Fruit fly (Drosophila melanogaster): ENCODE data around the gene cact.

Gene cact

DNA sequence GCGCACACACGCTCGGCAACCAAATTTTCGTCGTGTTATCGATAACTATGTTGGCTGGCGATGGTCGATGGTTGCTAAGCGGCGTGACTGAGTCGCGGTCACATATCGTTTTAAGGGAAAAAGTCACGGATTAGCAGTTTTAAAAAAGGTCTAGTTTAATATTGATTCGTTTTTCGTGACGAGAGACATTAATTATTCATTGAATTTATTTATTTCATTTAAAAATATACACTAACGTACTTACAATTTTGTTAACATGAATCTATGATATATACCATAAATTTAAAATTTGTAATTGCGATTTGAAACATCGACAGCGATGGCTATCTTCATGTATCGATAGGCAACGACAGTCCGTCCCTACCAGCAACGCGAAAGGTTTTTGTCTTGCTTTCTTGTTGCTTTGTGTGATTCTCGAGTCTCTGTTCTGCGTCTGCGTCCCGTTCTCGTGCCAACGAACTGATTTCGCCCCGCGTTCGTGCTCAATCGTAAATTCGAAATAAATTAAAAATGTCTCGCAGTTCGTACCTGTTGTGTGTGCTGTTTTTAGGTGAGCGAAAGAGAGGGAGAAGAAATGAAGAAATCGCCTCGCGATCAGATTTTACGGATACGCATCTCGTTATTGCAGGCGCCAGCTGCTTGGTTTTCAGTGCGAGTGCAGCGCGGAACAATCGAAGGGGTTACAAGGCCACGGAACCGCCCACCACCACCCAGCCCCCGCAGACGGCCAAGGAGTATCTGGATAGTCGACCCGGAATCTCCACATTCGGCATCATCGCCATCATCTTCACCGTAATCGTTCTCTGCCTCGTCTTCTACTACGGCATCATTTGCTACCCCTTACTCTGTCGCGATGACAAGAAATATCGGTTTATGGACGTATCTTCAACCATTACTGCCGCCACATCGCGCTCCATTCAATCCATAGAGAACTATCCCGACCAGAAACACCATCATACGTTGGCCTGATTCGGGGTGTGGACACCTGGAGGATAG, 26.9 kb upstream of the cact start, which contains the start of the genes Hyls1, chif and CG4455 (continued):
- TF ChIP-seq CkIIα-i1 (GFP tag; IDR thresholded peaks at IDR 0.05): no peak
- no peak for TF ChIP-seq peb (GFP tag; IDR thresholded peaks at IDR 0.05)
- peak; percentile 0 for TF ChIP-seq CG4328 (GFP tag; optimal IDR thresholded peaks at IDR 0.05)
- no peak for TF ChIP-seq CG8944 (GFP tag; optimal IDR thresholded peaks at IDR 0.05)
- TF ChIP-seq luna (GFP tag; optimal IDR thresholded peaks at IDR 0.05): no peak
- peak; percentile 43 for TF ChIP-seq CG2120 (GFP tag; optimal IDR thresholded peaks at IDR 0.05)
- peak; percentile 40 for TF ChIP-seq CG10654 (GFP tag; optimal IDR thresholded peaks at IDR 0.05)
- no peak for TF ChIP-seq Hr78 (GFP tag; optimal IDR thresholded peaks at IDR 0.05)
- TF ChIP-seq sna (GFP tag; IDR thresholded peaks at IDR 0.05; ENCODE audit: partially characterized antibody): peak; percentile 86
- no peak; the same call in none of the 2 replicates for TF ChIP-seq MBD-R2 (GFP tag; IDR thresholded peaks at IDR 0.05)
- no peak for TF ChIP-seq Neu2 (GFP tag; optimal IDR thresholded peaks at IDR 0.05; ENCODE audit: borderline replicate concordance)
- peak; percentile 71 for TF ChIP-seq CG7963 (GFP tag; IDR thresholded peaks at IDR 0.05; ENCODE audit: partially characterized antibody)
- TF ChIP-seq trh (GFP tag; optimal IDR thresholded peaks at IDR 0.05): no peak
- TF ChIP-seq tin (GFP tag; optimal IDR thresholded peaks at IDR 0.05): peak; percentile 7
- TF ChIP-seq Aef1 (GFP tag; IDR thresholded peaks at IDR 0.05): no peak
- no peak for TF ChIP-seq sisA (GFP tag; IDR thresholded peaks at IDR 0.05)
- TF ChIP-seq CG13894 (tag; optimal IDR thresholded peaks at IDR 0.05): no peak
- TF ChIP-seq CG18476 (GFP tag; optimal IDR thresholded peaks at IDR 0.05): no peak
- no peak for TF ChIP-seq CG8359 (GFP tag; optimal IDR thresholded peaks at IDR 0.05; ENCODE audit: borderline replicate concordance)
- TF ChIP-seq Nf-YB (GFP tag; optimal IDR thresholded peaks at IDR 0.05): no peak
- TF ChIP-seq lmd (GFP tag; IDR thresholded peaks at IDR 0.05): peak; percentile 43; the same call in 1 of the 2 replicates
- TF ChIP-seq h (optimal IDR thresholded peaks at IDR 0.05): no peak
- no peak for TF ChIP-seq NK7.1 (GFP tag; optimal IDR thresholded peaks at IDR 0.05)
- no peak for TF ChIP-seq Hmx (GFP tag; optimal IDR thresholded peaks at IDR 0.05)
- 0 out of 3 replicates have a peak, but pooled peaks have one; percentile 18 for TF ChIP-seq CG34422 (GFP tag; IDR thresholded peaks at IDR 0.05)
- TF ChIP-seq CG6791 (GFP tag; IDR thresholded peaks at IDR 0.05; ENCODE audit: partially characterized antibody): peak; percentile 82
- TF ChIP-seq ems (GFP tag; optimal IDR thresholded peaks at IDR 0.05): peak; percentile 21
- TF ChIP-seq NFAT (GFP tag; IDR thresholded peaks at IDR 0.05): no peak
- no peak for TF ChIP-seq kah (GFP tag; optimal IDR thresholded peaks at IDR 0.05)
- TF ChIP-seq Dip2 (GFP tag; IDR thresholded peaks at IDR 0.05): no peak
- peak; percentile 26; the same call in 1 of the 2 replicates for TF ChIP-seq CG4404 (GFP tag; IDR thresholded peaks at IDR 0.05)
- TF ChIP-seq CG18764 (GFP tag; optimal IDR thresholded peaks at IDR 0.05): peak; percentile 39
- no peak for TF ChIP-seq CG13123 (GFP tag; optimal IDR thresholded peaks at IDR 0.05)
- TF ChIP-seq CG18262 (tag; optimal IDR thresholded peaks at IDR 0.05): peak; percentile 51
- peak; percentile 17 for TF ChIP-seq dmrt99B (tag; optimal IDR thresholded peaks at IDR 0.05)
- TF ChIP-seq CG10366 (GFP tag; IDR thresholded peaks at IDR 0.05): no peak
- TF ChIP-seq sens-2 (GFP tag; IDR thresholded peaks at IDR 0.05): no peak
- TF ChIP-seq CG10147 (GFP tag; optimal IDR thresholded peaks at IDR 0.05): peak; percentile 41
- no peak for TF ChIP-seq pan (optimal IDR thresholded peaks at IDR 0.05)
- peak in 1 of 2 experiments; percentile 41 for TF ChIP-seq pan (GFP tag; optimal IDR thresholded peaks at IDR 0.05 in 1 of 2, IDR thresholded peaks at IDR 0.05 in 1 of 2)
- peak; percentile 58 for TF ChIP-seq lbe (GFP tag; optimal IDR thresholded peaks at IDR 0.05)
- TF ChIP-seq row (GFP tag; IDR thresholded peaks at IDR 0.05): peak; percentile 92
- TF ChIP-seq CG10462 (GFP tag; optimal IDR thresholded peaks at IDR 0.05): no peak
- peak; percentile 85 for TF ChIP-seq CG2129 (GFP tag; IDR thresholded peaks at IDR 0.05; ENCODE audit: partially characterized antibody)
- TF ChIP-seq toy (GFP tag; IDR thresholded peaks at IDR 0.05): no peak
- TF ChIP-seq croc (GFP tag; conservative IDR thresholded peaks at IDR 0.05): no peak
- TF ChIP-seq Rfx (GFP tag; IDR thresholded peaks at IDR 0.05): peak; percentile 67
- TF ChIP-seq CG1603 (tag; optimal IDR thresholded peaks at IDR 0.05): peak; percentile 4
- TF ChIP-seq CG31365 (tag; optimal IDR thresholded peaks at IDR 0.05): no peak

Data from whole organism, embryonic.